Fruit fly (Drosophila melanogaster) whole organism, wandering third instar larva: ENCODE results near the gene dmrt93B.

Source experiments
- Abd-B ChIP-seq: fragments of >200 bp; optimal IDR thresholded peaks from 2 replicates; lab custom pipeline; 2017; ENCODE audit warnings: missing biosample characterization, missing genetic modification characterization
- CG32264 ChIP-seq: fragments of 200-800 bp; sonication (Bioruptor generic); optimal IDR thresholded peaks from 2 replicates; lab custom pipeline; 2016; ENCODE audit warnings: missing biosample characterization, missing genetic modification characterization
- CG9705 ChIP-seq: fragments of 200-800 bp; sonication (Bioruptor generic); optimal IDR thresholded peaks from 2 replicates; lab custom pipeline; 2018; ENCODE audit warnings: missing biosample characterization, mild to moderate bottlenecking, missing genetic modification characterization
- Dif ChIP-seq: fragments of 200-275, 200-300 bp; sonication (Bioruptor generic); optimal IDR thresholded peaks from 2 replicates; lab custom pipeline; 2018; ENCODE audit warnings: missing biosample characterization, missing genetic modification characterization; ENCODE audit not compliant: partially characterized antibody
- GATAd ChIP-seq: sonication (Bioruptor generic); optimal IDR thresholded peaks from 2 replicates; lab custom pipeline; 2016; ENCODE audit warnings: missing biosample characterization, missing genetic modification characterization
- Hnf4 ChIP-seq: fragments of 200-800 bp; sonication (Bioruptor generic); optimal IDR thresholded peaks from 2 replicates; lab custom pipeline; 2016; ENCODE audit warnings: missing biosample characterization, mild to moderate bottlenecking, missing genetic modification characterization
- Hr83 ChIP-seq: fragments of 200-300 bp; sonication (Bioruptor generic); optimal IDR thresholded peaks from 2 replicates; lab custom pipeline; 2016; ENCODE audit warnings: missing biosample characterization, mild to moderate bottlenecking, missing genetic modification characterization, moderate library complexity; ENCODE audit not compliant: poor library complexity, severe bottlenecking
- Jra ChIP-seq: sonication (Bioruptor generic); optimal IDR thresholded peaks from 2 replicates; lab custom pipeline; 2016; ENCODE audit warnings: missing biosample characterization, missing genetic modification characterization
- Myc ChIP-seq: fragments of >200 bp; optimal IDR thresholded peaks from 2 replicates; lab custom pipeline; 2017
- N ChIP-seq: fragments of >200 bp; optimal IDR thresholded peaks from 2 replicates; lab custom pipeline; 2018; ENCODE audit warnings: missing biosample characterization, missing external identifiers, missing genetic modification characterization
- OdsH ChIP-seq: fragments of 200-800 bp; sonication (Bioruptor generic); optimal IDR thresholded peaks from 2 replicates; lab custom pipeline; 2016; ENCODE audit warnings: missing biosample characterization, mild to moderate bottlenecking, missing genetic modification characterization
- Sp1 ChIP-seq: fragments of 200-800 bp; sonication (Bioruptor generic); optimal IDR thresholded peaks from 3 replicates; lab custom pipeline; 2019; ENCODE audit warnings: missing biosample characterization, mild to moderate bottlenecking, missing genetic modification characterization, moderate library complexity
- Vsx2 ChIP-seq: fragments of 200-300, 225-300 bp; sonication (Bioruptor generic); optimal IDR thresholded peaks from 2 replicates; lab custom pipeline; 2018; ENCODE audit warnings: missing biosample characterization, missing genetic modification characterization; ENCODE audit not compliant: partially characterized antibody
- br ChIP-seq: fragments of 200-800 bp; sonication (Bioruptor generic); optimal IDR thresholded peaks from 2 replicates; lab custom pipeline; 2016; ENCODE audit warnings: missing biosample characterization, missing genetic modification characterization
- dl ChIP-seq, 2 experiments: fragments of 175-275, 200-275 bp in 1 of 2; fragments of 200-275 bp in 1 of 2; sonication (Bioruptor generic); optimal IDR thresholded peaks; lab custom pipeline; 2018; ENCODE audit warnings: mild to moderate bottlenecking in 2 of 2, missing biosample characterization in 2 of 2, missing genetic modification characterization in 2 of 2, moderate library complexity in 2 of 2; ENCODE audit not compliant: partially characterized antibody in 2 of 2, insufficient read depth in 1 of 2
- dmrt93B ChIP-seq: fragments of 200-800 bp; sonication (Bioruptor generic); optimal IDR thresholded peaks from 2 replicates; lab custom pipeline; 2018; ENCODE audit warnings: missing biosample characterization, mild to moderate bottlenecking, missing genetic modification characterization
- dsf ChIP-seq: sonication (Bioruptor generic); optimal IDR thresholded peaks from 2 replicates; lab custom pipeline; 2016; ENCODE audit warnings: missing biosample characterization, missing genetic modification characterization, borderline replicate concordance
- ey ChIP-seq: fragments of 200-800 bp; sonication (Bioruptor generic); optimal IDR thresholded peaks from 2 replicates; lab custom pipeline; 2016; ENCODE audit warnings: missing biosample characterization, missing genetic modification characterization
- foxo ChIP-seq, 2 experiments: fragments of 200-800 bp; sonication (Bioruptor generic); optimal IDR thresholded peaks; 2 replicates in 1 of 2; 3 replicates in 1 of 2; lab custom pipeline; 2016 to 2017; ENCODE audit warnings: missing biosample characterization in 2 of 2, missing genetic modification characterization in 2 of 2
- jim ChIP-seq: fragments of 175-275, 200-325 bp; sonication (Bioruptor generic); optimal IDR thresholded peaks from 2 replicates; lab custom pipeline; 2016; ENCODE audit warnings: missing biosample characterization, mild to moderate bottlenecking, missing genetic modification characterization
- lola ChIP-seq: fragments of >200 bp; optimal IDR thresholded peaks from 2 replicates; lab custom pipeline; 2017; ENCODE audit warnings: missing biosample characterization, missing genetic modification characterization
- psq ChIP-seq: fragments of 200-800 bp; sonication (Bioruptor generic); optimal IDR thresholded peaks from 3 replicates; lab custom pipeline; 2017; ENCODE audit warnings: missing biosample characterization, mild to moderate bottlenecking, missing genetic modification characterization, moderate library complexity
- rgr ChIP-seq: fragments of 200-800 bp; sonication (Bioruptor generic); optimal IDR thresholded peaks from 3 replicates; lab custom pipeline; 2016; ENCODE audit warnings: missing biosample characterization, mild to moderate bottlenecking, missing genetic modification characterization
- sage ChIP-seq: fragments of 200-800 bp; sonication (Bioruptor generic); optimal IDR thresholded peaks from 2 replicates; lab custom pipeline; 2016; ENCODE audit warnings: missing biosample characterization, mild to moderate bottlenecking, missing genetic modification characterization
- usp ChIP-seq: fragments of >200 bp; optimal IDR thresholded peaks from 2 replicates; lab custom pipeline; 2017; ENCODE audit warnings: missing biosample characterization, missing genetic modification characterization
- woc ChIP-seq: sonication (Bioruptor generic); optimal IDR thresholded peaks from 2 replicates; lab custom pipeline; 2016; ENCODE audit warnings: missing biosample characterization, mild to moderate bottlenecking, missing genetic modification characterization

The dmrt93B gene

dm6 chr3R:21066469-21067284 lies 7.1 kb upstream of the dmrt93B start:
- TF ChIP-seq jim (GFP tag; lab: Kevin White, UChicago) (no peak), Hnf4 (GFP tag; lab: Kevin White, UChicago) (no peak), dl (GFP tag; optimal IDR thresholded peaks at IDR 0.05; lab: Kevin White, UChicago; ENCODE audit: insufficient read depth in 1 of 2, partially characterized antibody in 2 of 2) (no peak), Vsx2 (GFP tag; lab: Kevin White, UChicago) (no peak), GATAd (GFP tag; lab: Kevin White, UChicago) (no peak), Abd-B (no peak), br (GFP tag; lab: Kevin White, UChicago) (no peak), Sp1 (GFP tag; lab: Kevin White, UChicago) (no peak)

- TF ChIP-seq br (GFP tag; lab: Kevin White, UChicago) (peak; percentile 34), woc (GFP tag; lab: Kevin White, UChicago) (no peak)
Measured at dm6 chr3R:21067543-21067942, 6.3 kb upstream of the dmrt93B start.

- TF ChIP-seq Myc (lab: Kevin White, UChicago): peak; percentile 17
- TF ChIP-seq dmrt93B (GFP tag; lab: Kevin White, UChicago): no peak
- TF ChIP-seq, all 38 proteins: peak for 1
Measured at dm6 chr3R:21069742-21070141, 4.1 kb upstream of the dmrt93B start.

dm6 chr3R:21071312-21071711 lies 2.5 kb upstream of the dmrt93B start:
- TF ChIP-seq sage (GFP tag; lab: Kevin White, UChicago) (no peak), Myc (lab: Kevin White, UChicago) (no peak), GATAd (GFP tag; lab: Kevin White, UChicago) (no peak), woc (GFP tag; lab: Kevin White, UChicago) (no peak), usp (GFP tag; lab: Kevin White, UChicago) (no peak), rgr (GFP tag; lab: Kevin White, UChicago) (no peak), psq (GFP tag; lab: Kevin White, UChicago) (no peak), jim (GFP tag; lab: Kevin White, UChicago) (no peak), Dif (GFP tag; lab: Kevin White, UChicago) (no peak), lola (GFP tag; lab: Kevin White, UChicago) (no peak), br (GFP tag; lab: Kevin White, UChicago) (no peak), Jra (GFP tag; lab: Kevin White, UChicago) (no peak), Vsx2 (GFP tag; lab: Kevin White, UChicago) (no peak), CG9705 (GFP tag; lab: Kevin White, UChicago) (no peak), Hr83 (no peak), ey (GFP tag; lab: Kevin White, UChicago) (no peak), N (GFP tag; lab: Kevin White, UChicago) (no peak), dmrt93B (GFP tag; lab: Kevin White, UChicago) (no peak)

- TF ChIP-seq dl (GFP tag; optimal IDR thresholded peaks at IDR 0.05; lab: Kevin White, UChicago; ENCODE audit: insufficient read depth in 1 of 2, partially characterized antibody in 2 of 2) (no peak), Abd-B (no peak), CG32264 (GFP tag; lab: Kevin White, UChicago) (no peak), dsf (GFP tag; lab: Kevin White, UChicago) (no peak), GATAd (GFP tag; lab: Kevin White, UChicago) (no peak), dmrt93B (GFP tag; lab: Kevin White, UChicago) (no peak), woc (GFP tag; lab: Kevin White, UChicago) (no peak), foxo (GFP tag; optimal IDR thresholded peaks at IDR 0.05; lab: Kevin White, UChicago) (no peak), OdsH (GFP tag; lab: Kevin White, UChicago) (no peak)
Measured at dm6 chr3R:21071943-21072500, 1.8 kb upstream of the dmrt93B start.
